Fruit fly (Drosophila melanogaster): ENCODE measurements around the gene mRpL24.

mRpL24 gene

DNA sequence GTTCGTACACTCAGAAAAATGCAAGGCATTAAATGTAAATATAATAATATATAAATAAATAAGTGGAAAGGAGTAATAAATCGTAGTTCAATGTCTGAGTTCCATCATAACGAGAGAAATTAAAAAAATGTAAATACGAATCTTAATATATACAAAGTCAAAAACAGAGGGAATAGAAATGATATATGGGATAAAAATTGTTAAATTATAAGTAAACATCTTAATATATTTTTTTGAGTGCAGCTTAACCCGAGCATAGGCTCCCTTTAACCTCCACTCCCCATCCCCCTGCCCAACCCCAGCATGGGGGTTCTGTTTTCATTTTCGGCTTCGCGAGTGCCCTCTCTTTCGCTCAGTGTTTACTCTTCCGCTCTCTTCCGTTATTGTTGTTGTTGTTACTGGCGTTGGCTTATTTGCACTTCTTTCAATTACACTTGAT, 29.4 kb downstream of the mRpL24 start:
- TF ChIP-seq dsx (GFP tag; optimal IDR thresholded peaks at IDR 0.05; ENCODE audit: poor library complexity, severe bottlenecking): peak; percentile 53
- peak; percentile 26 for TF ChIP-seq topi (GFP tag; optimal IDR thresholded peaks at IDR 0.05)
- TF ChIP-seq achi (GFP tag; optimal IDR thresholded peaks at IDR 0.05): peak; percentile 66
- TF ChIP-seq salr (GFP tag; optimal IDR thresholded peaks at IDR 0.05): no peak
- peak; percentile 45 for TF ChIP-seq CG4318 (GFP tag; optimal IDR thresholded peaks at IDR 0.05)
- peak; percentile 48 for TF ChIP-seq CG6808 (GFP tag; optimal IDR thresholded peaks at IDR 0.05)
- TF ChIP-seq cyc (GFP tag; optimal IDR thresholded peaks at IDR 0.05): no peak
- peak; percentile 30 for TF ChIP-seq CG11902 (GFP tag; optimal IDR thresholded peaks at IDR 0.05)
- peak; percentile 19 for TF ChIP-seq fd59A (GFP tag; optimal IDR thresholded peaks at IDR 0.05)
- TF ChIP-seq eg (GFP tag; IDR thresholded peaks at IDR 0.05): no peak
- TF ChIP-seq Sox14 (GFP tag; optimal IDR thresholded peaks at IDR 0.05): no peak
- TF ChIP-seq Sox15 (GFP tag; optimal IDR thresholded peaks at IDR 0.05): peak; percentile 33
- TF ChIP-seq vri (GFP tag; optimal IDR thresholded peaks at IDR 0.05): no peak
- TF ChIP-seq acj6 (GFP tag; optimal IDR thresholded peaks at IDR 0.05): peak; percentile 57
- TF ChIP-seq OdsH (GFP tag; optimal IDR thresholded peaks at IDR 0.05): peak; percentile 62
- no peak for TF ChIP-seq Smox (GFP tag; optimal IDR thresholded peaks at IDR 0.05)
- no peak for TF ChIP-seq CG1621 (tag; optimal IDR thresholded peaks at IDR 0.05)
- TF ChIP-seq Met (GFP tag; optimal IDR thresholded peaks at IDR 0.05): peak; percentile 23
- TF ChIP-seq lz (GFP tag; optimal IDR thresholded peaks at IDR 0.05): no peak
- TF ChIP-seq CG34406 (GFP tag; optimal IDR thresholded peaks at IDR 0.05): peak; percentile 73
- no peak for TF ChIP-seq pdm3 (GFP tag; optimal IDR thresholded peaks at IDR 0.05)
- TF ChIP-seq CG10669 (GFP tag; optimal IDR thresholded peaks at IDR 0.05): peak; percentile 30
- peak; percentile 34 for TF ChIP-seq CG7368 (GFP tag; optimal IDR thresholded peaks at IDR 0.05)
- TF ChIP-seq CG31627 (GFP tag; optimal IDR thresholded peaks at IDR 0.05): no peak
- peak; percentile 58 for TF ChIP-seq CG3032 (tag; optimal IDR thresholded peaks at IDR 0.05)
- 0 out of 2 replicates have a peak, but pooled peaks have one; percentile 33 for TF ChIP-seq CG15336 (GFP tag; IDR thresholded peaks at IDR 0.05)
- TF ChIP-seq CG6163 (GFP tag; IDR thresholded peaks at IDR 0.05): peak; percentile 57; the same call in 1 of the 3 replicates
- TF ChIP-seq CG9139 (GFP tag; optimal IDR thresholded peaks at IDR 0.05): peak; percentile 11
- TF ChIP-seq Hr4 (GFP tag; optimal IDR thresholded peaks at IDR 0.05): peak; percentile 4
- TF ChIP-seq CG3919 (GFP tag; optimal IDR thresholded peaks at IDR 0.05): peak; percentile 50
- peak; percentile 5 for TF ChIP-seq CG6276 (GFP tag; optimal IDR thresholded peaks at IDR 0.05)
- TF ChIP-seq CG10631 (GFP tag; optimal IDR thresholded peaks at IDR 0.05): peak; percentile 40
- no peak for TF ChIP-seq CG16779 (tag; optimal IDR thresholded peaks at IDR 0.05)
- peak; percentile 56 for TF ChIP-seq Ets96B (tag; optimal IDR thresholded peaks at IDR 0.05)
- TF ChIP-seq CG8319 (GFP tag; optimal IDR thresholded peaks at IDR 0.05): no peak
- peak; percentile 67 for TF ChIP-seq CG32006 (GFP tag; optimal IDR thresholded peaks at IDR 0.05)
- TF ChIP-seq esn (GFP tag; optimal IDR thresholded peaks at IDR 0.05): peak; percentile 48
- no peak for TF ChIP-seq Ets21C (GFP tag; optimal IDR thresholded peaks at IDR 0.05)
- TF ChIP-seq Eip78C (GFP tag): peak; percentile 78
- TF ChIP-seq CG8632 (GFP tag; optimal IDR thresholded peaks at IDR 0.05): peak; percentile 54
- peak; percentile 9 for TF ChIP-seq CG11762 (GFP tag; optimal IDR thresholded peaks at IDR 0.05; ENCODE audit: insufficient read depth)
- TF ChIP-seq fkh (GFP tag; optimal IDR thresholded peaks at IDR 0.05): peak; percentile 66
- TF ChIP-seq net (GFP tag; optimal IDR thresholded peaks at IDR 0.05): no peak
- TF ChIP-seq Hr39 (GFP tag; optimal IDR thresholded peaks at IDR 0.05): no peak
- TF ChIP-seq CG6792 (GFP tag; optimal IDR thresholded peaks at IDR 0.05): peak; percentile 52
- TF ChIP-seq CG8119 (GFP tag; IDR thresholded peaks at IDR 0.05): peak; percentile 61
- TF ChIP-seq svp (GFP tag): peak; percentile 65
- TF ChIP-seq spab (GFP tag; optimal IDR thresholded peaks at IDR 0.05): peak; percentile 50
- peak; percentile 24 to 76 for TF ChIP-seq ss (GFP tag; optimal IDR thresholded peaks at IDR 0.05)
